Fruit fly (Drosophila melanogaster) whole organism, embryonic: ENCODE measurements around the gene Nepl21.

Experiments used
- Bgb ChIP-seq: fragments of 200-800 bp; sonication (Bioruptor generic); IDR thresholded peaks from 2 replicates; pipeline ENCODE4 v1.3.6; 2022; ENCODE audit warnings: missing biosample characterization, missing genetic modification characterization; ENCODE audit not compliant: partially characterized antibody
- CG10543 ChIP-seq: fragments of 200-800 bp; sonication (Bioruptor generic); optimal IDR thresholded peaks from 3 replicates; lab custom pipeline; 2017; ENCODE audit warnings: missing biosample characterization, mild to moderate bottlenecking, missing genetic modification characterization, moderate library complexity
- CG11085 ChIP-seq: fragments of 200-800 bp; sonication (Bioruptor generic); IDR thresholded peaks from 2 replicates; pipeline ENCODE4 v1.3.6; 2022; ENCODE audit warnings: missing biosample characterization, missing genetic modification characterization
- CG11093 ChIP-seq: fragments of 200-800 bp; sonication (Bioruptor generic); IDR thresholded peaks from 3 replicates; pipeline ENCODE4 v1.3.6; 2022; ENCODE audit warnings: missing biosample characterization, missing genetic modification characterization
- CG11723 ChIP-seq: fragments of 200-800 bp; sonication (Bioruptor generic); optimal IDR thresholded peaks from 2 replicates; lab custom pipeline; 2017; ENCODE audit warnings: missing biosample characterization, mild to moderate bottlenecking, missing genetic modification characterization
- CG15073 ChIP-seq: fragments of 200-800 bp; sonication (Bioruptor generic); optimal IDR thresholded peaks from 2 replicates; lab custom pipeline; 2016; ENCODE audit warnings: missing biosample characterization, missing genetic modification characterization
- CG1603 ChIP-seq: fragments of 200-800 bp; sonication (Bioruptor generic); optimal IDR thresholded peaks from 2 replicates; lab custom pipeline; 2019; ENCODE audit warnings: missing biosample characterization, mild to moderate bottlenecking, missing genetic modification characterization, moderate library complexity
- CG17612 ChIP-seq: fragments of 200-800 bp; sonication (Bioruptor generic); IDR thresholded peaks from 2 replicates; pipeline ENCODE4 v1.3.6; 2022; ENCODE audit warnings: missing biosample characterization, missing genetic modification characterization
- CG18262 ChIP-seq: fragments of 200-800 bp; optimal IDR thresholded peaks from 3 replicates; lab custom pipeline; 2019; ENCODE audit warnings: missing biosample characterization, mild to moderate bottlenecking, missing genetic modification characterization, moderate library complexity
- CG1832 ChIP-seq: fragments of 200-800 bp; sonication (Bioruptor generic); optimal IDR thresholded peaks from 2 replicates; lab custom pipeline; 2017; ENCODE audit warnings: missing biosample characterization, mild to moderate bottlenecking, missing genetic modification characterization, inconsistent platforms
- CG2120 ChIP-seq: fragments of 200-800 bp; sonication (Bioruptor generic); optimal IDR thresholded peaks from 3 replicates; lab custom pipeline; 2016; ENCODE audit warnings: missing biosample characterization, missing genetic modification characterization
- CG2199 ChIP-seq: fragments of 200-800 bp; sonication (Bioruptor generic); IDR thresholded peaks from 3 replicates; pipeline ENCODE4 v1.3.6; 2022; ENCODE audit warnings: missing biosample characterization, missing genetic modification characterization
- CG2889 ChIP-seq: fragments of 200-800 bp; sonication (Bioruptor generic); IDR thresholded peaks from 3 replicates; pipeline ENCODE4 v1.3.6; 2022; ENCODE audit warnings: missing biosample characterization, missing genetic modification characterization
- CG3281 ChIP-seq: fragments of 200-800 bp; sonication (Bioruptor generic); optimal IDR thresholded peaks from 3 replicates; lab custom pipeline; 2017; ENCODE audit warnings: missing biosample characterization, mild to moderate bottlenecking, missing genetic modification characterization
- CG3847 ChIP-seq: fragments of 200-800 bp; sonication (Bioruptor generic); IDR thresholded peaks from 2 replicates; pipeline ENCODE4 v1.3.6; 2022; ENCODE audit warnings: missing biosample characterization, missing genetic modification characterization
- CG5245 ChIP-seq: fragments of 200-800 bp; sonication (Bioruptor generic); optimal IDR thresholded peaks from 3 replicates; lab custom pipeline; 2016; ENCODE audit warnings: missing biosample characterization, missing genetic modification characterization
- CG6175 ChIP-seq: fragments of 200-800 bp; sonication (Bioruptor generic); IDR thresholded peaks from 3 replicates; pipeline ENCODE4 v1.3.6; 2022; ENCODE audit warnings: missing biosample characterization, missing genetic modification characterization
- CG7556 ChIP-seq: fragments of 200-800 bp; sonication (Bioruptor generic); optimal IDR thresholded peaks from 2 replicates; lab custom pipeline; 2017; ENCODE audit warnings: missing biosample characterization, mild to moderate bottlenecking, missing genetic modification characterization
- CG7786 ChIP-seq: fragments of 200-800 bp; sonication (Bioruptor generic); optimal IDR thresholded peaks from 2 replicates; lab custom pipeline; 2016; ENCODE audit warnings: missing biosample characterization, missing genetic modification characterization
- CG7928 ChIP-seq: fragments of 200-800 bp; sonication (Bioruptor generic); optimal IDR thresholded peaks from 2 replicates; lab custom pipeline; 2017; ENCODE audit warnings: missing biosample characterization, mild to moderate bottlenecking, missing genetic modification characterization
- CG8765 ChIP-seq: fragments of 200-800 bp; sonication (Bioruptor generic); IDR thresholded peaks from 2 replicates; pipeline ENCODE4 v1.3.6; 2022; ENCODE audit warnings: missing biosample characterization, missing genetic modification characterization
- Doc3 ChIP-seq: fragments of 200-800 bp; sonication (Bioruptor generic); IDR thresholded peaks from 3 replicates; pipeline ENCODE4 v1.3.6; 2022; ENCODE audit warnings: missing biosample characterization, missing genetic modification characterization; ENCODE audit not compliant: partially characterized antibody
- H15 ChIP-seq: fragments of 200-800 bp; sonication (Bioruptor generic); IDR thresholded peaks from 3 replicates; pipeline ENCODE4 v1.3.6; 2022; ENCODE audit warnings: missing biosample characterization, missing genetic modification characterization
- HLH3B ChIP-seq: fragments of 200-800 bp; sonication (Bioruptor generic); IDR thresholded peaks from 2 replicates; pipeline ENCODE4 v1.3.6; 2022; ENCODE audit warnings: missing biosample characterization, missing genetic modification characterization
- NC2α ChIP-seq: fragments of 200-800 bp; sonication (Bioruptor generic); optimal IDR thresholded peaks from 2 replicates; lab custom pipeline; 2016; ENCODE audit warnings: missing biosample characterization, missing genetic modification characterization
- Optix ChIP-seq: fragments of 200-800 bp; sonication (Bioruptor generic); IDR thresholded peaks from 3 replicates; pipeline ENCODE4 v1.3.6; 2022; ENCODE audit warnings: missing biosample characterization, missing genetic modification characterization
- Rx ChIP-seq: fragments of 200-800 bp; sonication (Bioruptor generic); IDR thresholded peaks from 2 replicates; pipeline ENCODE4 v1.3.6; 2022; ENCODE audit warnings: missing biosample characterization, missing genetic modification characterization
- Sin3A ChIP-seq: fragments of >200 bp; optimal IDR thresholded peaks from 2 replicates; lab custom pipeline; 2018
- YL-1 ChIP-seq: fragments of 200-800 bp; sonication (Bioruptor generic); optimal IDR thresholded peaks from 3 replicates; lab custom pipeline; 2017; ENCODE audit warnings: missing biosample characterization, mild to moderate bottlenecking, missing genetic modification characterization
- cg ChIP-seq: fragments of 200-800 bp; sonication (Bioruptor generic); optimal IDR thresholded peaks from 3 replicates; lab custom pipeline; 2019; ENCODE audit warnings: missing biosample characterization, mild to moderate bottlenecking, missing genetic modification characterization, moderate library complexity
- corto ChIP-seq: fragments of 200-800 bp; sonication (Bioruptor generic); optimal IDR thresholded peaks from 2 replicates; lab custom pipeline; 2016; ENCODE audit warnings: missing biosample characterization, mild to moderate bottlenecking, missing genetic modification characterization, moderate library complexity
- dan ChIP-seq: fragments of 200-800 bp; sonication (Bioruptor generic); IDR thresholded peaks from 2 replicates; pipeline ENCODE4 v1.3.6; 2022; ENCODE audit warnings: missing biosample characterization, missing genetic modification characterization
- emc ChIP-seq: fragments of 200-800 bp; sonication (Bioruptor generic); optimal IDR thresholded peaks from 2 replicates; lab custom pipeline; 2016; ENCODE audit warnings: missing biosample characterization, missing genetic modification characterization
- esg ChIP-seq: fragments of 200-800 bp; sonication (Bioruptor generic); conservative IDR thresholded peaks from 2 replicates; pipeline ENCODE4 v1.3.6; 2022; ENCODE audit warnings: missing biosample characterization, missing genetic modification characterization
- fru ChIP-seq: fragments of >200 bp; optimal IDR thresholded peaks from 2 replicates; lab custom pipeline; 2017
- gcm ChIP-seq: fragments of 200-800 bp; sonication (Bioruptor generic); optimal IDR thresholded peaks from 2 replicates; lab custom pipeline; 2019; ENCODE audit warnings: missing biosample characterization, mild to moderate bottlenecking, missing genetic modification characterization, moderate library complexity
- gt ChIP-seq: fragments of 200-800 bp; sonication (Bioruptor generic); IDR thresholded peaks from 2 replicates; pipeline ENCODE4 v1.3.6; 2022; ENCODE audit warnings: missing biosample characterization, missing genetic modification characterization
- ham ChIP-seq: fragments of 200-800 bp; sonication (Bioruptor generic); IDR thresholded peaks from 2 replicates; pipeline ENCODE4 v1.3.6; 2022; ENCODE audit warnings: missing biosample characterization, missing genetic modification characterization
- kah ChIP-seq: fragments of 200-800 bp; sonication (Bioruptor generic); optimal IDR thresholded peaks from 2 replicates; lab custom pipeline; 2018; ENCODE audit warnings: missing biosample characterization, mild to moderate bottlenecking, missing genetic modification characterization
- nau ChIP-seq: fragments of 200-800 bp; sonication (Bioruptor generic); optimal IDR thresholded peaks from 3 replicates; lab custom pipeline; 2017; ENCODE audit warnings: missing biosample characterization, mild to moderate bottlenecking, missing genetic modification characterization, missing genetic modification reagents
- oc ChIP-seq: fragments of 200-800 bp; sonication (Bioruptor generic); optimal IDR thresholded peaks from 2 replicates; lab custom pipeline; 2018; ENCODE audit warnings: missing biosample characterization, mild to moderate bottlenecking, missing genetic modification characterization, moderate library complexity
- otp ChIP-seq: fragments of 200-800 bp; sonication (Bioruptor generic); IDR thresholded peaks from 3 replicates; pipeline ENCODE4, ENCODE4 v1.3.6; 2022; ENCODE audit warnings: missing biosample characterization, missing genetic modification characterization
- p53 ChIP-seq: fragments of 200-800 bp; sonication (Bioruptor generic); optimal IDR thresholded peaks from 2 replicates; lab custom pipeline; 2016; ENCODE audit warnings: missing biosample characterization, missing genetic modification characterization
- phol ChIP-seq: fragments of 200-800 bp; sonication (Bioruptor generic); optimal IDR thresholded peaks from 3 replicates; lab custom pipeline; 2018; ENCODE audit warnings: missing biosample characterization, mild to moderate bottlenecking, missing genetic modification characterization, moderate library complexity
- row ChIP-seq: fragments of 200-800 bp; sonication (Bioruptor generic); IDR thresholded peaks from 3 replicates; pipeline ENCODE4 v1.3.6; 2022; ENCODE audit warnings: missing biosample characterization, missing genetic modification characterization
- scrt ChIP-seq: fragments of 200-800 bp; sonication (Bioruptor generic); optimal IDR thresholded peaks from 2 replicates; lab custom pipeline; 2018; ENCODE audit warnings: missing biosample characterization, mild to moderate bottlenecking, missing genetic modification characterization, moderate library complexity
- tap ChIP-seq: fragments of 200-800 bp; optimal IDR thresholded peaks from 3 replicates; lab custom pipeline; 2019; ENCODE audit warnings: missing biosample characterization, mild to moderate bottlenecking, missing genetic modification characterization, moderate library complexity
- tio ChIP-seq: fragments of 200-800 bp; sonication (Bioruptor generic); optimal IDR thresholded peaks from 2 replicates; lab custom pipeline; 2017; ENCODE audit warnings: missing biosample characterization, missing genetic modification characterization, inconsistent platforms
- tna ChIP-seq: fragments of 200-800 bp; sonication (Bioruptor generic); IDR thresholded peaks from 2 replicates; pipeline ENCODE4 v1.3.6; 2022; ENCODE audit warnings: missing biosample characterization, missing genetic modification characterization; ENCODE audit not compliant: partially characterized antibody
- wdn ChIP-seq: fragments of 200-800 bp; sonication (Bioruptor generic); IDR thresholded peaks from 2 replicates; pipeline ENCODE4 v1.3.6; 2022; ENCODE audit warnings: missing biosample characterization, missing genetic modification characterization
- wek ChIP-seq: fragments of 200-800 bp; sonication (Bioruptor generic); optimal IDR thresholded peaks from 3 replicates; lab custom pipeline; 2018; ENCODE audit warnings: missing biosample characterization, mild to moderate bottlenecking, missing genetic modification characterization, moderate library complexity

Gene Nepl21

dm6 chr3R:28887559-28888432 is 4.3 kb downstream of the Nepl21 start, which contains the start of the genes CG33203 and Doa (continued):
- TF ChIP-seq CG11093 = no peak
- peak; percentile 53 for TF ChIP-seq phol (tag; lab: Kevin White, UChicago)
- TF ChIP-seq wdn (GFP tag; lab: Robert Waterston, UW) = no peak
- no peak for TF ChIP-seq CG1832 (GFP tag; lab: Kevin White, UChicago)
- TF ChIP-seq esg (GFP tag; lab: Robert Waterston, UW) = no peak
- peak; percentile 86 for TF ChIP-seq CG7928 (GFP tag; lab: Kevin White, UChicago)
- no peak for TF ChIP-seq NC2α (GFP tag; lab: Kevin White, UChicago)
- no peak for TF ChIP-seq CG11723 (GFP tag; lab: Kevin White, UChicago)
- peak; percentile 49 for TF ChIP-seq CG7786
- no peak for TF ChIP-seq ham (GFP tag; lab: Robert Waterston, UW)
- no peak for TF ChIP-seq CG2199 (GFP tag; lab: Robert Waterston, UW)
- peak; percentile 80 for TF ChIP-seq CG3847 (GFP tag; lab: Robert Waterston, UW)
- no peak for TF ChIP-seq nau (GFP tag; lab: Kevin White, UChicago)
- TF ChIP-seq scrt (GFP tag; lab: Kevin White, UChicago) = no peak
- no peak for TF ChIP-seq tap
- no peak for TF ChIP-seq Rx (GFP tag; lab: Robert Waterston, UW)
- no peak for TF ChIP-seq CG10543 (GFP tag; lab: Kevin White, UChicago)
- peak; percentile 77 for TF ChIP-seq CG2120 (GFP tag; lab: Kevin White, UChicago)
- peak; percentile 39 for TF ChIP-seq emc (GFP tag; lab: Kevin White, UChicago)
- TF ChIP-seq corto (GFP tag; lab: Kevin White, UChicago) = no peak
- no peak for TF ChIP-seq CG15073 (GFP tag; lab: Kevin White, UChicago)
- no peak for TF ChIP-seq CG6175 (GFP tag; lab: Robert Waterston, UW)
- peak; percentile 83 for TF ChIP-seq Sin3A (lab: Kevin White, UChicago)
- TF ChIP-seq YL-1 = no peak
- no peak for TF ChIP-seq tio (GFP tag; lab: Kevin White, UChicago)
- peak; percentile 17 for TF ChIP-seq CG7556 (GFP tag; lab: Kevin White, UChicago)
- no peak for TF ChIP-seq gt
- TF ChIP-seq CG18262 (tag; lab: Kevin White, UChicago) = no peak
- TF ChIP-seq tna (GFP tag; lab: Robert Waterston, UW) = peak; percentile 46
- peak; percentile 32 for TF ChIP-seq oc (tag; lab: Kevin White, UChicago)
- TF ChIP-seq fru (lab: Kevin White, UChicago) = no peak
- no peak for TF ChIP-seq CG17612 (GFP tag; lab: Robert Waterston, UW)
- TF ChIP-seq cg (GFP tag; lab: Kevin White, UChicago) = no peak
- TF ChIP-seq CG1603 (tag; lab: Kevin White, UChicago) = peak; percentile 89
- no peak for TF ChIP-seq CG5245 (GFP tag; lab: Kevin White, UChicago)
- TF ChIP-seq Bgb = peak; percentile 88
- TF ChIP-seq wek = peak; percentile 76
- TF ChIP-seq otp (GFP tag; lab: Robert Waterston, UW) = no peak
- TF ChIP-seq CG2889 (GFP tag; lab: Robert Waterston, UW) = no peak
- TF ChIP-seq CG3281 (GFP tag; lab: Kevin White, UChicago) = peak; percentile 68
- no peak for TF ChIP-seq kah (GFP tag; lab: Kevin White, UChicago)
- TF ChIP-seq CG11085 (GFP tag; lab: Robert Waterston, UW) = no peak
- peak; percentile 32; the same call in 2 of the 3 replicates for TF ChIP-seq row (GFP tag; lab: Robert Waterston, UW)
- no peak for TF ChIP-seq HLH3B (GFP tag; lab: Robert Waterston, UW)
- peak; percentile 77 for TF ChIP-seq p53 (GFP tag; lab: Kevin White, UChicago)
- no peak for TF ChIP-seq gcm (GFP tag; lab: Kevin White, UChicago)
- no peak for TF ChIP-seq CG8765 (GFP tag; lab: Robert Waterston, UW)
- no peak for TF ChIP-seq H15 (GFP tag; lab: Robert Waterston, UW)
- TF ChIP-seq dan (GFP tag; lab: Robert Waterston, UW) = no peak
- peak; percentile 78 for TF ChIP-seq Doc3 (GFP tag; lab: Robert Waterston, UW)
- 0 out of 3 replicates have a peak, but pooled peaks have one; percentile 18 for TF ChIP-seq Optix (GFP tag; lab: Robert Waterston, UW)
